Fruit fly (Drosophila melanogaster) whole organism, prepupa: ENCODE results near the gene CG10809.
A peak's percentile ranks its signal among the peaks of the same experiment; 100 is the strongest.

ENCODE experiments used
- CG11762 ChIP-seq: fragments of 200-800 bp; sonication (Bioruptor generic); optimal IDR thresholded peaks from 3 replicates; lab custom pipeline; 2016; ENCODE audit warnings: missing biosample characterization, missing genetic modification characterization; ENCODE audit not compliant: insufficient read depth
- CG3919 ChIP-seq: fragments of 200-800 bp; sonication (Bioruptor generic); optimal IDR thresholded peaks from 3 replicates; lab custom pipeline; 2016; ENCODE audit warnings: missing biosample characterization, missing genetic modification characterization
- CG4318 ChIP-seq: fragments of 200-800 bp; sonication (Bioruptor generic); optimal IDR thresholded peaks from 3 replicates; lab custom pipeline; 2017; ENCODE audit warnings: missing biosample characterization, mild to moderate bottlenecking, missing genetic modification characterization
- CG6854 ChIP-seq: fragments of 200-800 bp; sonication (Bioruptor generic); optimal IDR thresholded peaks from 2 replicates; lab custom pipeline; 2017; ENCODE audit warnings: missing biosample characterization, mild to moderate bottlenecking, missing genetic modification characterization
- Ets96B ChIP-seq: fragments of 200-800 bp; optimal IDR thresholded peaks from 2 replicates; lab custom pipeline; 2019; ENCODE audit warnings: missing biosample characterization, mild to moderate bottlenecking, missing genetic modification characterization, moderate library complexity
- Hr39 ChIP-seq: fragments of 200-800 bp; sonication (Bioruptor generic); optimal IDR thresholded peaks from 2 replicates; lab custom pipeline; 2016; ENCODE audit warnings: missing biosample characterization, missing genetic modification characterization
- Hr4 ChIP-seq: fragments of 200-800 bp; sonication (Bioruptor generic); optimal IDR thresholded peaks from 3 replicates; lab custom pipeline; 2016; ENCODE audit warnings: missing biosample characterization, missing genetic modification characterization
- OdsH ChIP-seq: fragments of 200-800 bp; sonication (Bioruptor generic); optimal IDR thresholded peaks from 3 replicates; lab custom pipeline; 2016; ENCODE audit warnings: missing biosample characterization, missing genetic modification characterization
- Smox ChIP-seq: fragments of 200-800 bp; sonication (Bioruptor generic); optimal IDR thresholded peaks from 3 replicates; lab custom pipeline; 2016; ENCODE audit warnings: missing biosample characterization, missing genetic modification characterization
- cyc ChIP-seq: fragments of 200-800 bp; sonication (Bioruptor generic); optimal IDR thresholded peaks from 3 replicates; lab custom pipeline; 2016; ENCODE audit warnings: missing biosample characterization, missing genetic modification characterization
- esn ChIP-seq: fragments of 200-800 bp; sonication (Bioruptor generic); optimal IDR thresholded peaks from 2 replicates; lab custom pipeline; 2016; ENCODE audit warnings: missing biosample characterization, mild to moderate bottlenecking, missing genetic modification characterization, moderate library complexity
- fkh ChIP-seq: fragments of 200-800 bp; sonication (Bioruptor generic); optimal IDR thresholded peaks from 3 replicates; lab custom pipeline; 2017; ENCODE audit warnings: missing biosample characterization, mild to moderate bottlenecking, missing genetic modification characterization, moderate library complexity
- spab ChIP-seq: fragments of 200-800 bp; sonication (Bioruptor generic); optimal IDR thresholded peaks from 2 replicates; lab custom pipeline; 2017; ENCODE audit warnings: missing biosample characterization, mild to moderate bottlenecking, missing genetic modification characterization, missing genetic modification reagents
- ss ChIP-seq, 2 experiments: fragments of 200-800 bp; sonication (Bioruptor generic); optimal IDR thresholded peaks; 2 replicates in 1 of 2; 3 replicates in 1 of 2; lab custom pipeline; 2017 to 2018; ENCODE audit warnings: mild to moderate bottlenecking in 2 of 2, missing biosample characterization in 2 of 2, missing genetic modification characterization in 2 of 2, moderate library complexity in 1 of 2

dm6 chr3L:9854583-9855519 lies 4.8 kb downstream of the CG10809 start, which contains the start of gene RasGAP1:
- TF ChIP-seq OdsH (GFP tag; lab: Kevin White, UChicago) (no peak), cyc (GFP tag; lab: Kevin White, UChicago) (no peak), CG11762 (no peak), Smox (no peak), CG4318 (GFP tag; lab: Kevin White, UChicago) (no peak), Hr39 (no peak), fkh (peak; percentile 79), Hr4 (GFP tag; lab: Kevin White, UChicago) (no peak), spab (GFP tag; lab: Kevin White, UChicago) (no peak), CG3919 (no peak), CG6854 (peak; percentile 17), Ets96B (tag; lab: Kevin White, UChicago) (no peak), esn (GFP tag; lab: Kevin White, UChicago) (no peak), ss (GFP tag; optimal IDR thresholded peaks at IDR 0.05; lab: Kevin White, UChicago) (no peak)
